Worm (Caenorhabditis elegans) whole organism, young adult: ENCODE measurements around the gene lact-5.
A peak's percentile ranks its signal among the peaks of the same experiment; 100 is the strongest.

Source experiments
- C06A6.2 ChIP-seq: fragments of 200-800 bp; sonication (Bioruptor generic); conservative IDR thresholded peaks from 2 replicates; pipeline ENCODE4 v1.3.6; 2022; ENCODE audit warnings: missing genetic modification characterization, missing compliant biosample characterization
- D2030.7 ChIP-seq: fragments of 200-800 bp; sonication (Bioruptor generic); IDR thresholded peaks from 2 replicates; pipeline ENCODE4 v1.3.6; 2022; ENCODE audit warnings: missing genetic modification reagents, missing genetic modification characterization, missing compliant biosample characterization
- F33H1.4 ChIP-seq: fragments of 200-800 bp; sonication (Bioruptor generic); IDR thresholded peaks from 2 replicates; pipeline ENCODE4 v1.3.6; 2022; ENCODE audit warnings: missing genetic modification reagents, missing genetic modification characterization, missing compliant biosample characterization
- F37B4.10 ChIP-seq: fragments of 200-800 bp; sonication (Bioruptor generic); IDR thresholded peaks from 2 replicates; pipeline ENCODE4 v1.3.6; 2022; ENCODE audit warnings: missing genetic modification characterization, missing compliant biosample characterization
- Y79H2A.3 ChIP-seq: fragments of 200-800 bp; sonication (Bioruptor generic); conservative IDR thresholded peaks from 2 replicates; pipeline ENCODE4 v1.3.6; 2022; ENCODE audit warnings: missing genetic modification reagents, missing genetic modification characterization, missing compliant biosample characterization
- ZK185.1 ChIP-seq: sonication (generic microtip); optimal IDR thresholded peaks from 2 replicates; lab custom pipeline; 2016; ENCODE audit warnings: mild to moderate bottlenecking, missing genetic modification characterization, missing compliant biosample characterization; ENCODE audit not compliant: poor library complexity, severe bottlenecking
- aptf-2 ChIP-seq: fragments of 200-800 bp; sonication (Bioruptor generic); conservative IDR thresholded peaks from 2 replicates; pipeline ENCODE4 v1.3.6; 2022; ENCODE audit warnings: missing genetic modification reagents, missing genetic modification characterization, missing compliant biosample characterization
- bed-2 ChIP-seq: fragments of 200-800 bp; sonication (Bioruptor generic); IDR thresholded peaks from 2 replicates; pipeline ENCODE4 v1.3.6; 2022; ENCODE audit warnings: missing genetic modification reagents, missing genetic modification characterization, missing compliant biosample characterization
- ceh-100 ChIP-seq: fragments of 200-800 bp; sonication (Bioruptor generic); IDR thresholded peaks from 2 replicates; pipeline ENCODE4 v1.3.6; 2022; ENCODE audit warnings: missing genetic modification reagents, missing genetic modification characterization, missing compliant biosample characterization
- ceh-27 ChIP-seq: fragments of 200-800 bp; sonication (Bioruptor generic); optimal IDR thresholded peaks from 2 replicates; lab custom pipeline; 2018; ENCODE audit warnings: mild to moderate bottlenecking, missing genetic modification characterization, moderate library complexity, missing compliant biosample characterization
- ceh-79 ChIP-seq: sonication (generic microtip); optimal IDR thresholded peaks from 2 replicates; lab custom pipeline; 2017; ENCODE audit warnings: mild to moderate bottlenecking, missing genetic modification characterization, missing compliant biosample characterization
- die-1 ChIP-seq: sonication (generic microtip); optimal IDR thresholded peaks from 2 replicates; lab custom pipeline; 2016; ENCODE audit warnings: missing genotype, mild to moderate bottlenecking, missing genetic modification characterization, missing compliant biosample characterization
- dpff-1 ChIP-seq: sonication (generic microtip); optimal IDR thresholded peaks from 2 replicates; lab custom pipeline; 2017; ENCODE audit warnings: mild to moderate bottlenecking, missing genetic modification characterization, missing compliant biosample characterization
- efl-1 ChIP-seq: fragments of 150-350 bp; optimal IDR thresholded peaks from 2 replicates; lab custom pipeline; 2014; ENCODE audit warnings: missing biosample characterization, missing genetic modification reagents, missing genetic modification characterization
- ekl-4 ChIP-seq: fragments of 200-800 bp; sonication (Bioruptor generic); IDR thresholded peaks from 2 replicates; pipeline ENCODE4 v1.3.6; 2022; ENCODE audit warnings: missing genetic modification reagents, missing genetic modification characterization, missing compliant biosample characterization
- ets-4 ChIP-seq: fragments of 200-800 bp; sonication (Bioruptor generic); optimal IDR thresholded peaks from 2 replicates; lab custom pipeline; 2018; ENCODE audit warnings: mild to moderate bottlenecking, missing genetic modification characterization, missing compliant biosample characterization
- gei-17 ChIP-seq: fragments of 200-800 bp; sonication (Bioruptor generic); optimal IDR thresholded peaks from 2 replicates; lab custom pipeline; 2018; ENCODE audit warnings: mild to moderate bottlenecking, missing genetic modification characterization, missing compliant biosample characterization
- hsf-1 ChIP-seq: fragments of 200-800 bp; sonication (Bioruptor generic); IDR thresholded peaks from 2 replicates; pipeline ENCODE4 v1.3.6; 2022; ENCODE audit warnings: missing genetic modification reagents, missing genetic modification characterization, missing compliant biosample characterization
- let-526 ChIP-seq: fragments of 200-800 bp; sonication (Bioruptor generic); IDR thresholded peaks from 2 replicates; pipeline ENCODE4 v1.3.6; 2022; ENCODE audit warnings: missing genetic modification reagents, missing genetic modification characterization, missing compliant biosample characterization
- let-607 ChIP-seq, 2 experiments: fragments of 200-800 bp in 1 of 2; sonication (Bioruptor generic) in 1 of 2; sonication (generic microtip) in 1 of 2; optimal IDR thresholded peaks; 2 replicates each; lab custom pipeline; 2016 to 2018; ENCODE audit warnings: mild to moderate bottlenecking in 2 of 2, missing compliant biosample characterization in 2 of 2, missing genetic modification characterization in 2 of 2, moderate library complexity in 2 of 2, missing genotype in 1 of 2
- lin-26 ChIP-seq: fragments of 200-800 bp; sonication (Bioruptor generic); IDR thresholded peaks from 2 replicates; pipeline ENCODE4 v1.3.6; 2022; ENCODE audit warnings: missing genetic modification reagents, missing genetic modification characterization, missing compliant biosample characterization
- madf-3 ChIP-seq: fragments of 200-800 bp; sonication (Bioruptor generic); IDR thresholded peaks from 2 replicates; pipeline ENCODE4 v1.3.6; 2022; ENCODE audit warnings: missing genetic modification reagents, missing genetic modification characterization, missing compliant biosample characterization
- mcd-1 ChIP-seq: fragments of 200-800 bp; sonication (Bioruptor generic); IDR thresholded peaks from 2 replicates; pipeline ENCODE4 v1.3.6; 2022; ENCODE audit warnings: missing genetic modification reagents, missing genetic modification characterization, missing compliant biosample characterization
- nhr-120 ChIP-seq: fragments of 200-800 bp; sonication (Bioruptor generic); IDR thresholded peaks from 2 replicates; pipeline ENCODE4 v1.3.6; 2022; ENCODE audit warnings: missing genetic modification characterization, missing compliant biosample characterization
- nhr-80 ChIP-seq: sonication (generic microtip); optimal IDR thresholded peaks from 2 replicates; lab custom pipeline; 2016; ENCODE audit warnings: missing genetic modification characterization, missing compliant biosample characterization
- pha-4 ChIP-seq: fragments of 150-350 bp; sonication (generic microtip); optimal IDR thresholded peaks from 2 replicates; lab custom pipeline; 2014; ENCODE audit warnings: missing biosample characterization, missing genetic modification reagents, missing genetic modification characterization
- rcor-1 ChIP-seq: fragments of 200-800 bp; sonication (Bioruptor generic); IDR thresholded peaks from 2 replicates; pipeline ENCODE4 v1.3.6; 2022; ENCODE audit warnings: missing genetic modification reagents, missing genetic modification characterization, missing compliant biosample characterization
- sdz-38 ChIP-seq: sonication (generic microtip); optimal IDR thresholded peaks from 2 replicates; lab custom pipeline; 2016; ENCODE audit warnings: missing genotype, missing genetic modification characterization, missing compliant biosample characterization
- snpc-1.1 ChIP-seq: sonication (generic microtip); optimal IDR thresholded peaks from 2 replicates; lab custom pipeline; 2017; ENCODE audit warnings: missing genetic modification characterization, mild to moderate bottlenecking, missing compliant biosample characterization, antibody characterized with exemption, moderate library complexity, missing genotype, missing genetic modification reagents; ENCODE audit not compliant: insufficient read depth
- tlf-1 ChIP-seq: fragments of 200-800 bp; sonication (Bioruptor generic); optimal IDR thresholded peaks from 2 replicates; lab custom pipeline; 2018; ENCODE audit warnings: mild to moderate bottlenecking, missing genetic modification characterization, missing compliant biosample characterization
- unc-62 ChIP-seq: fragments of 150-350 bp; optimal IDR thresholded peaks from 2 replicates; lab custom pipeline; 2014; ENCODE audit warnings: missing biosample characterization, missing genetic modification reagents, missing genetic modification characterization
- zim-3 ChIP-seq: sonication (generic microtip); optimal IDR thresholded peaks from 2 replicates; lab custom pipeline; 2017; ENCODE audit warnings: mild to moderate bottlenecking, missing genetic modification characterization, moderate library complexity, missing compliant biosample characterization

lact-5 gene

DNA sequence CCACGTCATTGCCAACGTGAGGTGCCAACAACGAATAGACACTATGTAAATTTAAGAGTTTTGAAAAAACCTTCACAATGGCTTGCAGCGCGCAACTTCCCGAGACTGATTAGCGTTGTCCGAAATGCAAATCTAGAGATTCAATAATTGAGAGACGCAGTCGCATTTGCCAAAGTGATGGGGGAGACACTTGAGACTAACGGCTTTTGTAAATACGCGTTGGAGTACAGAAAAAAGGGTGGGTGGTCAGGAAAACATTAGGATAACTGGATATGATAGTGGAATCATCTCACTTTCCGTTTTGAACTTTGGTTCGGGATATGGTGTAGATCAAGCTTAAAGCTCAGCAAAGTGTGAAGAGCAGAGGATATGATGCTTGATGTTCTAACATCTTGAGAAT, 41.8 kb downstream of the lact-5 start:
- TF ChIP-seq ceh-100 (GFP tag; lab: Robert Waterston, UW) (no peak), mcd-1 (no peak)

DNA sequence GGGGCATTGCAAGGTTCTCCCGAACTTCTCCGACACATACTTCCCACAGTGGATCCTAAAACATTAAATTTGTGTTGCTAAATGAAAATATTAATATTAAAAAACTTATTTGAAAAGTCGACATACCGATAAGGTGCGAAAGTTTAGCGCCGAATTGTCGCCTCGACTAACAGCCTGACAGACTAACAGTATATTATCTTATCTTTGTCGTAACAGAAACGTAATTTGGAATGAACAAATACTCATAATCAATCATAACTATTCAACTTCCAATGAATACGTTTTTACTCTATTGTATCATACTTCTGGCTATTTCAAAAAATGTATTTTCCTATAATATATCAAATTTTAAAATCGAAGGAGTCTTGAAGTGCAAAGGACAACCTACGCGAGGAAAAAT, 44.6 kb downstream of the lact-5 start, which contains the start of gene F26G1.11:
Gene F26G1.11, plus strand, starts transcription at position 205 of the 400 bp plus-strand sequence.
- TF ChIP-seq nhr-80 (tag; lab: Kevin White, UChicago): peak; percentile 38
- TF ChIP-seq rcor-1 (GFP tag; lab: Robert Waterston, UW): no peak

DNA sequence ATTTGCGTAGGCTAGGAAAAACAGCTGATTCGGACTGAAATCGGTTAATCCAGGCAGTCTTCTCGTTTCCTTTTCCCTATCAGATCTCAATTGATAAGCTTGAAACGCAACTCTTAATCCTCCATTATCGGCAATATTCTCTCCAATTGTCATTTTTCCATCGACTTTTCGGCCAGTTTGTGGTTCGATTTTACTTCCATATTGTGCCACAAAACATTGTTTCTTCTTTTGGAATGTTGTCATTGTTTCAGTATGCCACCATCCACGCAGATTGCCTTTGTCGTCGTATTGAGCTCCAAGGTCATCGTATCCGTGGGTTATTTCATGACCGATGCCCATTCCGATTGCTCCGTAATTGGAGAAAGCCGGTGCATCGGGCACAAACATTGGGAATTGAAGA, 45.7 kb downstream of the lact-5 start:
- TF ChIP-seq die-1 (no peak), tlf-1 (GFP tag; lab: Kevin White, UChicago) (no peak), let-607 (tag; optimal IDR thresholded peaks at IDR 0.05; lab: Kevin White, UChicago) (no peak), madf-3 (GFP tag; lab: Robert Waterston, UW) (no peak), F33H1.4 (GFP tag; lab: Robert Waterston, UW) (no peak), lin-26 (GFP tag; lab: Robert Waterston, UW) (no peak), C06A6.2 (GFP tag; lab: Robert Waterston, UW) (no peak), aptf-2 (GFP tag; lab: Robert Waterston, UW) (no peak), efl-1 (GFP tag; lab: Kevin White, UChicago) (no peak), nhr-120 (GFP tag; lab: Robert Waterston, UW) (no peak), bed-2 (GFP tag; lab: Robert Waterston, UW) (no peak), gei-17 (no peak), ekl-4 (no peak), F37B4.10 (GFP tag; lab: Robert Waterston, UW) (no peak), let-526 (GFP tag; lab: Robert Waterston, UW) (no peak), ceh-27 (no peak)

DNA sequence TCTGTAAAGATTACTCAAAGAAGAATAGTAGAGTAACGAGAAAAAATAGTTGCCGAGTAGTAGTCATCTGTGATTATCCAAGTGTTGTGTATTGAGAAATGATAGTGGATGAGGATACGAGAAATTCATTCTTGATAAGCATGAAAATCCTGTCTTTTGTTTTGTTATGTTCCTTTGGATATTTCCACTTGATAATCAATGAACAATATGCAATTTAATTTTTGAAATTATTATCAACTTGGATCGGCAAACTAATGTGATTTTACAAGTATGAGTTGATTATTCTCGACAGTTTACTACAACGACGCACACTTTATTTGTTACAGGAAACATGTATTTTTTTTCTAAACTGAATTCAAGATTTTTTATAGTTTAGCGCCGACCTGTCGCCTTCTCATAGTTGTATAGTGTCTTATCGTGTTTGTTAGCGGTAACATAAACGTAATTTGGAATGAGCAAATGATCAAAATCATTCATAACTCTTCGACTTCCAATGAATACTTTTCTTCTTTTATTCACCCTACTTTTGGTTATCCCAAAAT, 47.6 kb downstream of the lact-5 start, which contains the start of the genes F26G1.9 and F26G1.10:
Gene F26G1.9, minus strand, starts transcription at position 101 of the 542 bp plus-strand sequence.
Gene F26G1.10, plus strand, starts transcription at position 492 of the 542 bp plus-strand sequence.
- TF ChIP-seq dpff-1 (tag; lab: Kevin White, UChicago) (no peak), ceh-79 (tag; lab: Kevin White, UChicago) (no peak)

DNA sequence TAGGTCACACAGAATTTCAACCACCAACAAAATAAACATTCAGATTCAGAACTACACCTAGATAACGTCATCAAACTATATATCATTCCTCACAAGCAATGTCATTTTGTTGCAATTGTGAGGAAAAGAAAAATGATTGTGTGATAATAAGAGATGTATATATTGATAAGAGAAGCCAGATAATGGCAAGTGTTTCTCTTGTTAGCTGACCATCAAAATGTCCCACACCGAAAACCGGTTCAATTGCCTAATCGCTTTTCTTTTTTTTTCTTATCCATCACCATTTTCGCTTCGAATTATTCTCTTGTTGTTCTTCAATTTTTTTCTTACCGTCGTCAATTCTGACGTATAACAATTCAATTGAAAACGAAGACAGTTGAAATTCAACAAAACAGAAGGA, 49.1 kb downstream of the lact-5 start:
- TF ChIP-seq Y79H2A.3 (GFP tag; lab: Robert Waterston, UW) (no peak), pha-4 (tag; lab: Kevin White, UChicago) (no peak), madf-3 (GFP tag; lab: Robert Waterston, UW) (no peak), zim-3 (tag; lab: Kevin White, UChicago) (no peak), snpc-1.1 (tag; lab: Kevin White, UChicago) (no peak)

DNA sequence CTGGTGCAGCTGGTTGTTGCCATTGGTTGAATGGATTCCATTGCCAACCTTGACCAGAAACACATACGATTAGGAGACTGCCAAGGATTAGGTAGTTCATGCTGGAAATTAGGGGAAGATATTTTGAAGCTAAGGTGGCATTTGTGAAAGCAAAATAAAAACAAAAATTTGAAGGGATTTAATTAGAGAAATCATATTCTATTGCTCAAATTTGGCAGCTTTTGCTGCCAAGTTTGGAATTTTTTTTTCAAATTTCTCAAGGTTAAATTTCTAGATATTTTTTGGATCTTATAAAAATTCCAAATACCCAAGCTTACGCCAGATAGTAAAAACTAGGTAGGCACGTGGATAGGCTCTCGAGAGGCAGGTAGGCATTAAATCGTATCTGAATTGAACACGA, 50.3 kb downstream of the lact-5 start, which contains the start of gene F26G1.5:
Gene F26G1.5, minus strand, starts transcription at position 101 of the 400 bp plus-strand sequence.
- TF ChIP-seq let-607 (tag; optimal IDR thresholded peaks at IDR 0.05; lab: Kevin White, UChicago): no peak
- no peak for TF ChIP-seq sdz-38 (tag; lab: Kevin White, UChicago)
- TF ChIP-seq unc-62 (GFP tag; lab: Kevin White, UChicago): no peak
- no peak for TF ChIP-seq ZK185.1 (tag; lab: Kevin White, UChicago)
- TF ChIP-seq hsf-1 (GFP tag; lab: Robert Waterston, UW): no peak
- no peak for TF ChIP-seq aptf-2 (GFP tag; lab: Robert Waterston, UW)
- no peak for TF ChIP-seq ets-4 (GFP tag; lab: Kevin White, UChicago)
- TF ChIP-seq D2030.7: no peak
